Worm (Caenorhabditis elegans) whole organism, late embryonic: ENCODE measurements around the gene T01G6.10.

ENCODE experiments used
- C08G9.2 ChIP-seq: sonication (generic microtip); optimal IDR thresholded peaks from 2 replicates; lab custom pipeline; 2016; ENCODE audit warnings: mild to moderate bottlenecking, missing genetic modification characterization, moderate library complexity, missing compliant biosample characterization
- C38D4.7 ChIP-seq: fragments of 200-800 bp; sonication (Bioruptor generic); optimal IDR thresholded peaks from 2 replicates; lab custom pipeline; 2018; ENCODE audit warnings: mild to moderate bottlenecking, missing genetic modification characterization, moderate library complexity, missing compliant biosample characterization
- K02D7.2 ChIP-seq: sonication (generic microtip); optimal IDR thresholded peaks from 2 replicates; lab custom pipeline; 2017; ENCODE audit warnings: mild to moderate bottlenecking, missing genetic modification characterization, missing compliant biosample characterization
- Y22D7AL.16 ChIP-seq: sonication (generic microtip); optimal IDR thresholded peaks from 2 replicates; lab custom pipeline; 2016; ENCODE audit warnings: missing genetic modification characterization, missing compliant biosample characterization
- ahr-1 ChIP-seq: sonication (generic microtip); optimal IDR thresholded peaks from 2 replicates; lab custom pipeline; 2016; ENCODE audit warnings: missing genetic modification characterization, missing compliant biosample characterization
- ama-1 ChIP-seq: fragments of 150-350 bp; optimal IDR thresholded peaks from 2 replicates; lab custom pipeline; 2014
- ceh-14 ChIP-seq: sonication (generic microtip); optimal IDR thresholded peaks from 2 replicates; lab custom pipeline; 2016; ENCODE audit warnings: missing genotype, missing genetic modification characterization, missing compliant biosample characterization
- ceh-19 ChIP-seq: fragments of 200-800 bp; sonication (Bioruptor generic); optimal IDR thresholded peaks from 2 replicates; lab custom pipeline; 2018; ENCODE audit warnings: mild to moderate bottlenecking, missing genetic modification characterization, missing compliant biosample characterization
- ceh-2 ChIP-seq: sonication (generic microtip); optimal IDR thresholded peaks from 2 replicates; lab custom pipeline; 2016; ENCODE audit warnings: missing genotype, missing genetic modification characterization, missing compliant biosample characterization
- ceh-22 ChIP-seq: sonication (generic microtip); optimal IDR thresholded peaks from 2 replicates; lab custom pipeline; 2017; ENCODE audit warnings: missing biosample characterization, missing genetic modification characterization
- ceh-30 ChIP-seq: fragments of 150-350 bp; optimal IDR thresholded peaks from 2 replicates; lab custom pipeline; 2014; ENCODE audit warnings: missing biosample characterization, missing genetic modification characterization
- ceh-31 ChIP-seq: sonication (generic microtip); optimal IDR thresholded peaks from 2 replicates; lab custom pipeline; 2016; ENCODE audit warnings: missing genetic modification characterization, missing compliant biosample characterization
- che-1 ChIP-seq: sonication (generic microtip); optimal IDR thresholded peaks from 2 replicates; lab custom pipeline; 2016; ENCODE audit warnings: mild to moderate bottlenecking, missing genetic modification characterization, missing compliant biosample characterization
- dmd-4 ChIP-seq: sonication (generic microtip); optimal IDR thresholded peaks from 2 replicates; lab custom pipeline; 2016; ENCODE audit warnings: borderline replicate concordance, missing genetic modification characterization, missing compliant biosample characterization
- elt-2 ChIP-seq: sonication (generic microtip); optimal IDR thresholded peaks from 2 replicates; lab custom pipeline; 2016; ENCODE audit warnings: missing genetic modification reagents, missing genetic modification characterization, missing compliant biosample characterization
- ets-4 ChIP-seq: sonication (generic microtip); optimal IDR thresholded peaks from 2 replicates; lab custom pipeline; 2016; ENCODE audit warnings: missing genetic modification characterization, missing compliant biosample characterization
- eyg-1 ChIP-seq: sonication (generic microtip); optimal IDR thresholded peaks from 2 replicates; lab custom pipeline; 2016; ENCODE audit warnings: missing genotype, missing genetic modification characterization, missing compliant biosample characterization
- fax-1 ChIP-seq: sonication (generic microtip); optimal IDR thresholded peaks from 2 replicates; lab custom pipeline; 2016; ENCODE audit warnings: missing genotype, missing genetic modification characterization, missing compliant biosample characterization
- fkh-6 ChIP-seq: sonication (generic microtip); optimal IDR thresholded peaks from 2 replicates; lab custom pipeline; 2016; ENCODE audit warnings: missing genetic modification characterization, missing compliant biosample characterization
- gmeb-2 ChIP-seq: sonication (generic microtip); optimal IDR thresholded peaks from 2 replicates; lab custom pipeline; 2016; ENCODE audit warnings: missing genetic modification characterization, inconsistent platforms, missing compliant biosample characterization
- hlh-6 ChIP-seq: sonication (generic microtip); optimal IDR thresholded peaks from 2 replicates; lab custom pipeline; 2016; ENCODE audit warnings: missing genotype, missing genetic modification characterization, missing compliant biosample characterization
- hlh-8 ChIP-seq: sonication (generic microtip); optimal IDR thresholded peaks from 2 replicates; lab custom pipeline; 2016; ENCODE audit warnings: missing genotype, missing genetic modification characterization, missing compliant biosample characterization
- lim-6 ChIP-seq: sonication (generic microtip); optimal IDR thresholded peaks from 2 replicates; lab custom pipeline; 2016; ENCODE audit warnings: missing genetic modification characterization, missing compliant biosample characterization
- lin-11 ChIP-seq: fragments of 200-800 bp; sonication (Bioruptor generic); optimal IDR thresholded peaks from 2 replicates; lab custom pipeline; 2018; ENCODE audit warnings: mild to moderate bottlenecking, missing genetic modification characterization, missing compliant biosample characterization
- odd-2 ChIP-seq: sonication (generic microtip); optimal IDR thresholded peaks from 2 replicates; lab custom pipeline; 2017; ENCODE audit warnings: antibody characterized with exemption, mild to moderate bottlenecking, missing genetic modification characterization, missing compliant biosample characterization
- pag-3 ChIP-seq: sonication (generic microtip); optimal IDR thresholded peaks from 2 replicates; lab custom pipeline; 2016; ENCODE audit warnings: missing compliant biosample characterization, missing genetic modification characterization, borderline replicate concordance
- pat-9 ChIP-seq: fragments of 200-800 bp; sonication (Bioruptor generic); optimal IDR thresholded peaks from 2 replicates; lab custom pipeline; 2018; ENCODE audit warnings: mild to moderate bottlenecking, missing genetic modification characterization, moderate library complexity, missing compliant biosample characterization
- pha-2 ChIP-seq: sonication (generic microtip); optimal IDR thresholded peaks from 2 replicates; lab custom pipeline; 2017; ENCODE audit warnings: mild to moderate bottlenecking, missing genetic modification characterization, missing compliant biosample characterization
- pha-4 ChIP-seq: fragments of 150-350 bp; optimal IDR thresholded peaks from 2 replicates; lab custom pipeline; 2018; ENCODE audit warnings: missing biosample characterization, missing genetic modification reagents, missing genetic modification characterization
- pqm-1 ChIP-seq: sonication (generic microtip); optimal IDR thresholded peaks from 2 replicates; lab custom pipeline; 2016; ENCODE audit warnings: missing genetic modification characterization, missing compliant biosample characterization
- pros-1 ChIP-seq: fragments of 150-350 bp; optimal IDR thresholded peaks from 2 replicates; lab custom pipeline; 2014; ENCODE audit warnings: missing biosample characterization, missing genetic modification reagents, missing genetic modification characterization
- rnt-1 ChIP-seq: sonication (generic microtip); optimal IDR thresholded peaks from 2 replicates; lab custom pipeline; 2016; ENCODE audit warnings: missing genetic modification characterization, missing compliant biosample characterization
- sox-2 ChIP-seq: fragments of 200-800 bp; sonication (Bioruptor generic); IDR thresholded peaks from 2 replicates; pipeline ENCODE4 v1.3.6; 2022; ENCODE audit warnings: missing genetic modification reagents, missing genetic modification characterization, missing compliant biosample characterization
- sox-4 ChIP-seq: sonication (generic microtip); optimal IDR thresholded peaks from 2 replicates; lab custom pipeline; 2017; ENCODE audit warnings: mild to moderate bottlenecking, missing genetic modification characterization, inconsistent platforms, missing compliant biosample characterization
- syd-9 ChIP-seq: sonication (generic microtip); optimal IDR thresholded peaks from 2 replicates; lab custom pipeline; 2016; ENCODE audit warnings: mild to moderate bottlenecking, missing genetic modification characterization, moderate library complexity, missing compliant biosample characterization
- ttx-3 ChIP-seq: sonication (generic microtip); optimal IDR thresholded peaks from 2 replicates; lab custom pipeline; 2016; ENCODE audit warnings: missing genetic modification reagents, missing genetic modification characterization, missing compliant biosample characterization
- unc-3 ChIP-seq, 2 experiments: fragments of 200-800 bp in 1 of 2; sonication (Bioruptor generic) in 1 of 2; sonication (generic microtip) in 1 of 2; conservative IDR thresholded peaks in 1 of 2; optimal IDR thresholded peaks in 1 of 2; 2 replicates each; pipeline versions ENCODE4 v1.3.6 to Lab custom; 2016 to 2022; ENCODE audit warnings: missing compliant biosample characterization in 2 of 2, missing genetic modification characterization in 2 of 2, missing genetic modification reagents in 1 of 2
- unc-55 ChIP-seq: sonication (generic microtip); optimal IDR thresholded peaks from 2 replicates; lab custom pipeline; 2017; ENCODE audit warnings: missing biosample characterization, missing genetic modification reagents, missing genetic modification characterization
- unc-86 ChIP-seq: sonication (generic microtip); optimal IDR thresholded peaks from 2 replicates; lab custom pipeline; 2016; ENCODE audit warnings: missing genetic modification characterization, missing compliant biosample characterization
- ztf-16 ChIP-seq: sonication (generic microtip); optimal IDR thresholded peaks from 2 replicates; lab custom pipeline; 2017; ENCODE audit warnings: missing genetic modification characterization, missing compliant biosample characterization

T01G6.10 gene

DNA sequence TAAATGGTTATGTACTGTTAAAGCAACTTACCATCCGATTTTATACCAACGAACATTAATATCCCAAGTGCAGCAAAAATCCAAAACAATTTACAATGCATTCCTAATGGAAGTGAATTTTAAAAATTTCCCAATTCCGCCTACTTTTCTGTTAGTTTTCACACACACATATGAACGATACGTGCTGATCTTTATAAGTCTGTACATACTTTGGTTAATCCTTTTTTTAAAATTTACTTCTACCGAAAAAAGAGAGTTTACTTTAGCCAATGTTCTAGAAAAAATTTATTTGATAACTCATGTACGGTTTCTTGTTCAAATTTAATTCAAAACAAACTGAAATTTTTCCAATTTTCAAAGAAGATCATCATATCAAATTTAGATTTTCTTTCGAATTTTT is 22.0 kb upstream of the T01G6.10 start, which contains the start of gene R11G11.16:
R11G11.16 (minus strand) TSS at position 101 of the 400 bp plus-strand sequence.
- TF ChIP-seq odd-2 (tag; lab: Kevin White, UChicago) (no peak), sox-4 (tag; lab: Kevin White, UChicago) (no peak), ceh-22 (no peak), unc-3 (GFP tag; conservative IDR thresholded peaks at IDR 0.05; lab: Robert Waterston, UW) (no peak), unc-3 (tag; optimal IDR thresholded peaks at IDR 0.05; lab: Kevin White, UChicago) (no peak), ceh-30 (no peak), rnt-1 (tag; lab: Kevin White, UChicago) (no peak), lin-11 (no peak), ceh-2 (tag; lab: Kevin White, UChicago) (no peak), dmd-4 (tag; lab: Kevin White, UChicago) (no peak), che-1 (tag; lab: Kevin White, UChicago) (no peak), eyg-1 (tag; lab: Kevin White, UChicago) (no peak), syd-9 (tag; lab: Kevin White, UChicago) (no peak)

DNA sequence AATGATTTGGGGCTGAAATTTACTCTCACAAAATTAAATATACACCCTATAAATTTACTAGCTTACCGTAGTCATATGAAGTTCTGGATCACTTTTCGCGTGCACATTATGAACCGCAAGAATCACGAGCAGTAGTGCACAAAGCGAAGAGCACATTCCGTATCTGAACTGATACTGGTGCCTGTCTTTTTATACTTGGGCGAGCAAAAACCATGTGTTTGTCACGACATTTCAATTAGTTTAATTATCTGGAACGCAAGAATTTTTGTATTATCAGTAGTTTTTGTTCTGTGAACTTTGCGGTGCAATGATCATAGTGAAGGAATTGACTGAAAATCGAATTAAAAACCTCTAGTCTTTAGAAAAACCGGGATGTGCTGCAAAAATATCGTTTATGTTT is 21.0 kb upstream of the T01G6.10 start, which contains the start of gene lipl-3:
lipl-3 (minus strand) TSS at position 161 of the 400 bp plus-strand sequence.
- TF ChIP-seq ama-1 (lab: Kevin White, UChicago) (no peak), unc-55 (GFP tag; lab: Kevin White, UChicago) (no peak), gmeb-2 (tag; lab: Kevin White, UChicago) (no peak), ttx-3 (tag; lab: Kevin White, UChicago) (no peak), pag-3 (no peak), ahr-1 (tag; lab: Kevin White, UChicago) (no peak), sox-2 (GFP tag; lab: Robert Waterston, UW) (no peak), ztf-16 (tag; lab: Kevin White, UChicago) (no peak), syd-9 (tag; lab: Kevin White, UChicago) (no peak), ets-4 (tag; lab: Kevin White, UChicago) (no peak), sox-4 (tag; lab: Kevin White, UChicago) (no peak), ceh-19 (no peak), K02D7.2 (tag; lab: Kevin White, UChicago) (no peak), pha-4 (no peak), pros-1 (tag; lab: Kevin White, UChicago) (no peak)

DNA sequence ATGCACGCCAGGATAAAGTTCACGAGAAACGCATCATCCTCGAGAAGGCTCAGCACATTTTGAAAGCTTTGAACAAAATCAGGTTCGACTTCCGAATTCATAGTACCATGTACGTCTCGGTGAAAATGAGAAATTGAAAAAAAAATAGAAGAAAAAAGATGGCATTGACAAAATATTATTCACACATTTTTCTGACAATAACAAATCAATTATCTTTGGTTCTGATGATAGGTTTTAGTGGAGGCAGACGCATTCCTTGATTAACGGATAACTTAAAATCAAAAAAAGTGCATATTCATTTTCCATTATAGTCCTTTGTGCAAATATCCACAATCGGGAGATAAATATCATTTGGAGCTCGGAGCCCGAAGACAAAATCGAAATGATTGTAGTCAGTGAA is 18.5 kb upstream of the T01G6.10 start, which contains the start of gene srw-107:
srw-107 (minus strand) TSS at position 101 of the 400 bp plus-strand sequence.
- no peak for TF ChIP-seq ceh-31 (tag; lab: Kevin White, UChicago)
- no peak for TF ChIP-seq dmd-4 (tag; lab: Kevin White, UChicago)
- no peak for TF ChIP-seq sox-2 (GFP tag; lab: Robert Waterston, UW)
- no peak for TF ChIP-seq hlh-8
- TF ChIP-seq ceh-2 (tag; lab: Kevin White, UChicago): no peak
- no peak for TF ChIP-seq pha-2 (tag; lab: Kevin White, UChicago)
- no peak for TF ChIP-seq fax-1

DNA sequence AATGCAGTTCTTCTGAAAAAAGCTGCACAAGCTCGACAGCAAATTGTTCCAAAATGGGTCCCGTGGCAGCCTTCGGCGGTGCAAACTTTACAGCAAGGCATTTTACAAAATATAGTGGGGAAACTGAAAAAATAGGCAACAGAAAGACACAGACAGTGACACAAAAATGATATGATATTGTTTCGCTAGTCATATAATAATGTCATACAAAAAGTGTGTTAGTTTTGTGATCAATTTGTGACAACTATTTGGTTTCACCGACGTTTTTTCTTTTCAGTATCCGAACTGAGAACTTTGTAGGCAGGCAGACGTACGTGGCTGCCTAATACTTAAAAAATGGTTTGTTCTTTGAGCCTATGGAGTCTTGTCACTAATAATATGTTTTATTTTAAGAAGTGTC is 16.4 kb upstream of the T01G6.10 start, which contains the start of gene nhr-210:
nhr-210 (minus strand) TSS at position 101 of the 400 bp plus-strand sequence.
- no peak for TF ChIP-seq syd-9 (tag; lab: Kevin White, UChicago)
- no peak for TF ChIP-seq ceh-14
- no peak for TF ChIP-seq unc-86 (tag; lab: Kevin White, UChicago)
- no peak for TF ChIP-seq sox-4 (tag; lab: Kevin White, UChicago)
- TF ChIP-seq fkh-6 (tag; lab: Kevin White, UChicago): no peak
- TF ChIP-seq fax-1: no peak
- TF ChIP-seq pqm-1 (tag; lab: Kevin White, UChicago): no peak
- TF ChIP-seq odd-2 (tag; lab: Kevin White, UChicago): no peak
- TF ChIP-seq dmd-4 (tag; lab: Kevin White, UChicago): no peak
- no peak for TF ChIP-seq pha-2 (tag; lab: Kevin White, UChicago)
- no peak for TF ChIP-seq hlh-6
- no peak for TF ChIP-seq pat-9
- no peak for TF ChIP-seq ceh-22
- no peak for TF ChIP-seq lim-6
- no peak for TF ChIP-seq ztf-16 (tag; lab: Kevin White, UChicago)
- TF ChIP-seq C08G9.2 (tag; lab: Kevin White, UChicago): no peak
- TF ChIP-seq C38D4.7 (GFP tag; lab: Kevin White, UChicago): no peak
- TF ChIP-seq ttx-3 (tag; lab: Kevin White, UChicago): no peak
- TF ChIP-seq elt-2 (tag; lab: Kevin White, UChicago): no peak
- TF ChIP-seq Y22D7AL.16: no peak
